Worm (Caenorhabditis elegans): ENCODE measurements around the gene F36H1.11.

DNA sequence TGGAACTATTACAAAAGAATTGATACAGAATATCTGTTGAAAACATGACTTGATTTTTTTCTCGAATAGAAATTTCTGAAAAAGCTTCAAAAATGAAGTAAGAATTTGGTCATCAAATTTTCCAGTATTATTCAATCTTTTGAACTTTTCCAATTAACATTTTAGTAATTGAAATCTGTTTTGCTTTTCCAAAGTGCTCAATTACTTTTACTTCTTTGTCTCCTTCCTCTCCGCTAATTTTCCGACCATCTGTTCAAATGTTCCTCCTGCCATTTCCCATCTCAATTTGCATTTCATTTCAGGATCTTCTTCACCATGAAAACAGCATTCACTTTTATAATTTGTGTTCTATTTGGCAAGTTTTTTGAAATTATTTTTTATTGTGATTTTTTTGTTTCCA lies at the start of gene F36H1.11:
- TF ChIP-seq med-1 (GFP tag; optimal IDR thresholded peaks at IDR 0.05; ENCODE audit: insufficient read depth) (no peak), ztf-23 (GFP tag; IDR thresholded peaks at IDR 0.05) (no peak), ref-1 (GFP tag; conservative IDR thresholded peaks at IDR 0.05) (no peak), cog-1 (tag; optimal IDR thresholded peaks at IDR 0.05) (no peak), T22C8.4 (GFP tag; IDR thresholded peaks at IDR 0.05) (no peak), flt-1 (GFP tag; IDR thresholded peaks at IDR 0.05) (no peak)

All from whole organism, midembryonic.